Fruit fly (Drosophila melanogaster): ENCODE measurements around the gene CG15465.

The CG15465 gene

dm6 chrX:5300623-5301283 lies 215.2 kb downstream of the CG15465 start (continued):
- TF ChIP-seq CG3995 (GFP tag; optimal IDR thresholded peaks at IDR 0.05) (no peak), CG9932 (GFP tag; IDR thresholded peaks at IDR 0.05) (no peak), seq (GFP tag; IDR thresholded peaks at IDR 0.05) (no peak), CoRest (tag; optimal IDR thresholded peaks at IDR 0.05) (no peak), en (GFP tag; optimal IDR thresholded peaks at IDR 0.05) (no peak), ro (GFP tag; IDR thresholded peaks at IDR 0.05) (no peak), CG13775 (GFP tag; optimal IDR thresholded peaks at IDR 0.05) (no peak), sens (GFP tag) (peak; percentile 35), CG6854 (GFP tag; optimal IDR thresholded peaks at IDR 0.05) (no peak), Fer3 (tag; optimal IDR thresholded peaks at IDR 0.05) (no peak), CG15514 (GFP tag; optimal IDR thresholded peaks at IDR 0.05) (no peak), Kr (GFP tag; optimal IDR thresholded peaks at IDR 0.05) (no peak)
